Worm (Caenorhabditis elegans) whole organism, L4 larva: ENCODE data around the gene C48D1.5.

Experiments used
- D1046.2 ChIP-seq: fragments of 200-800 bp; sonication (Bioruptor generic); IDR thresholded peaks from 2 replicates; pipeline ENCODE4 v1.3.6; 2022; ENCODE audit warnings: missing genetic modification characterization, missing compliant biosample characterization
- F26F4.8 ChIP-seq: fragments of 200-800 bp; sonication (Bioruptor generic); conservative IDR thresholded peaks from 2 replicates; pipeline ENCODE4 v1.3.6; 2022; ENCODE audit warnings: missing genetic modification characterization, missing compliant biosample characterization
- F37D6.2 ChIP-seq: sonication (generic microtip); optimal IDR thresholded peaks from 2 replicates; lab custom pipeline; 2016; ENCODE audit warnings: mild to moderate bottlenecking, missing genetic modification characterization, missing compliant biosample characterization
- F44E2.7 ChIP-seq: fragments of 200-800 bp; sonication (Bioruptor generic); IDR thresholded peaks from 2 replicates; pipeline ENCODE4 v2.1.2; 2022; ENCODE audit warnings: missing genetic modification characterization, missing compliant biosample characterization
- F49E8.2 ChIP-seq: sonication (generic microtip); optimal IDR thresholded peaks from 2 replicates; lab custom pipeline; 2016; ENCODE audit warnings: missing compliant biosample characterization, mild to moderate bottlenecking, missing genetic modification characterization, borderline replicate concordance
- T20F7.1 ChIP-seq: fragments of 200-800 bp; sonication (Bioruptor generic); optimal IDR thresholded peaks from 2 replicates; lab custom pipeline; 2018; ENCODE audit warnings: mild to moderate bottlenecking, missing genetic modification characterization, missing compliant biosample characterization
- T26A8.4 ChIP-seq: fragments of 200-800 bp; sonication (Bioruptor generic); IDR thresholded peaks from 2 replicates; pipeline ENCODE4 v1.3.6; 2022; ENCODE audit warnings: missing genetic modification characterization, missing compliant biosample characterization
- Y5F2A.4 ChIP-seq: fragments of 200-800 bp; sonication (Bioruptor generic); optimal IDR thresholded peaks from 2 replicates; lab custom pipeline; 2018; ENCODE audit warnings: mild to moderate bottlenecking, missing genetic modification characterization, missing compliant biosample characterization
- Y75B8A.6 ChIP-seq: fragments of 200-800 bp; sonication (Bioruptor generic); IDR thresholded peaks from 2 replicates; pipeline ENCODE4 v1.3.6; 2022; ENCODE audit warnings: missing genetic modification reagents, missing genetic modification characterization, missing compliant biosample characterization
- aly-2 ChIP-seq: sonication (generic microtip); optimal IDR thresholded peaks from 2 replicates; lab custom pipeline; 2018; ENCODE audit warnings: missing biosample characterization, missing genetic modification characterization
- ama-1 ChIP-seq: fragments of 150-350 bp; optimal IDR thresholded peaks from 2 replicates; lab custom pipeline; 2014; ENCODE audit warnings: inconsistent platforms, mixed read lengths
- attf-4 ChIP-seq: sonication (generic microtip); optimal IDR thresholded peaks from 3 replicates; lab custom pipeline; 2017; ENCODE audit warnings: missing biosample characterization, missing genetic modification characterization
- ceh-28 ChIP-seq: fragments of 150-350 bp; optimal IDR thresholded peaks from 2 replicates; lab custom pipeline; 2014; ENCODE audit warnings: missing biosample characterization, missing genetic modification reagents, missing genetic modification characterization
- ceh-44 ChIP-seq: fragments of 200-800 bp; sonication (Bioruptor generic); IDR thresholded peaks from 2 replicates; pipeline ENCODE4 v1.3.6; 2022; ENCODE audit warnings: missing genetic modification reagents, missing genetic modification characterization, missing compliant biosample characterization
- ceh-82 ChIP-seq: sonication (generic microtip); optimal IDR thresholded peaks from 2 replicates; lab custom pipeline; 2017; ENCODE audit warnings: missing biosample characterization, missing genetic modification characterization
- cey-2 ChIP-seq: sonication (generic microtip); optimal IDR thresholded peaks from 3 replicates; lab custom pipeline; 2017; ENCODE audit warnings: missing genetic modification characterization, mild to moderate bottlenecking, missing compliant biosample characterization, antibody characterized with exemption, borderline replicate concordance; ENCODE audit not compliant: insufficient read depth
- ctbp-1 ChIP-seq: fragments of 200-800 bp; sonication (Bioruptor generic); IDR thresholded peaks from 2 replicates; pipeline ENCODE4 v1.3.6; 2022; ENCODE audit warnings: missing genetic modification reagents, missing genetic modification characterization, missing compliant biosample characterization
- daf-19 ChIP-seq: fragments of 200-800 bp; sonication (Bioruptor generic); conservative IDR thresholded peaks from 2 replicates; pipeline ENCODE4 v1.3.6; 2022; ENCODE audit warnings: missing genetic modification characterization, missing compliant biosample characterization
- daf-8 ChIP-seq: fragments of 200-800 bp; sonication (Bioruptor generic); IDR thresholded peaks from 2 replicates; pipeline ENCODE4 v1.3.6; 2022; ENCODE audit warnings: missing genetic modification characterization, missing compliant biosample characterization
- dmd-8 ChIP-seq: fragments of 200-800 bp; sonication (Bioruptor generic); IDR thresholded peaks from 2 replicates; pipeline ENCODE4 v1.3.6; 2022; ENCODE audit warnings: missing genetic modification characterization, missing compliant biosample characterization
- dpl-1 ChIP-seq: fragments of 150-350 bp; optimal IDR thresholded peaks from 2 replicates; lab custom pipeline; 2014; ENCODE audit warnings: missing biosample characterization, missing genetic modification reagents, missing genetic modification characterization
- egl-43 ChIP-seq: fragments of 200-800 bp; sonication (Bioruptor generic); IDR thresholded peaks from 2 replicates; pipeline ENCODE4 v1.3.6; 2022; ENCODE audit warnings: missing genetic modification reagents, missing genetic modification characterization, missing compliant biosample characterization
- fos-1 ChIP-seq: fragments of 150-350 bp; optimal IDR thresholded peaks from 2 replicates; lab custom pipeline; 2014; ENCODE audit warnings: missing biosample characterization, missing genetic modification characterization
- jun-1 ChIP-seq: fragments of 150-350 bp; optimal IDR thresholded peaks from 2 replicates; lab custom pipeline; 2014; ENCODE audit warnings: missing biosample characterization, missing genetic modification reagents, missing genetic modification characterization
- lim-7 ChIP-seq: fragments of 200-800 bp; sonication (Bioruptor generic); IDR thresholded peaks from 2 replicates; pipeline ENCODE4 v1.3.6; 2022; ENCODE audit warnings: missing genetic modification characterization, missing compliant biosample characterization
- lin-15B ChIP-seq: fragments of 150-350 bp; sonication (generic microtip); optimal IDR thresholded peaks from 3 replicates; lab custom pipeline; 2014; ENCODE audit warnings: missing biosample characterization, missing genetic modification characterization
- lin-38 ChIP-seq: fragments of 200-800 bp; sonication (Bioruptor generic); IDR thresholded peaks from 2 replicates; pipeline ENCODE4 v1.3.6; 2022; ENCODE audit warnings: missing genetic modification reagents, missing genetic modification characterization, missing compliant biosample characterization
- lsy-2 ChIP-seq, 2 experiments: fragments of 150-350 bp in 1 of 2; sonication (generic microtip) in 1 of 2; optimal IDR thresholded peaks; 2 replicates each; lab custom pipeline; 2014 to 2017; ENCODE audit warnings: missing biosample characterization in 2 of 2, missing genetic modification characterization in 2 of 2
- madf-5 ChIP-seq, 2 experiments: fragments of 200-800 bp; sonication (Bioruptor generic); IDR thresholded peaks; 2 replicates each; pipeline ENCODE4 v1.3.6; 2022; ENCODE audit warnings: missing compliant biosample characterization in 2 of 2, missing genetic modification characterization in 2 of 2
- madf-9 ChIP-seq: fragments of 200-800 bp; sonication (Bioruptor generic); conservative IDR thresholded peaks from 2 replicates; pipeline ENCODE4 v1.3.6; 2022; ENCODE audit warnings: missing genetic modification reagents, missing genetic modification characterization, missing compliant biosample characterization
- mdt-29 ChIP-seq: fragments of 200-800 bp; sonication (Bioruptor generic); IDR thresholded peaks from 2 replicates; pipeline ENCODE4 v1.3.6; 2022; ENCODE audit warnings: missing genetic modification reagents, missing genetic modification characterization, missing compliant biosample characterization
- mxl-2 ChIP-seq: fragments of 200-800 bp; sonication (Bioruptor generic); conservative IDR thresholded peaks from 2 replicates; pipeline ENCODE4 v1.3.6; 2022; ENCODE audit warnings: missing genetic modification reagents, missing genetic modification characterization, missing compliant biosample characterization
- nhr-11 ChIP-seq: fragments of 150-350 bp; optimal IDR thresholded peaks from 2 replicates; lab custom pipeline; 2014; ENCODE audit warnings: missing biosample characterization, missing genetic modification characterization
- nhr-237 ChIP-seq: sonication (generic microtip); optimal IDR thresholded peaks from 2 replicates; lab custom pipeline; 2017; ENCODE audit warnings: missing biosample characterization, missing genetic modification characterization
- nhr-28 ChIP-seq: fragments of 150-350 bp; optimal IDR thresholded peaks from 2 replicates; lab custom pipeline; 2014; ENCODE audit warnings: missing biosample characterization, missing genetic modification characterization
- nhr-42 ChIP-seq: fragments of 200-800 bp; sonication (Bioruptor generic); IDR thresholded peaks from 2 replicates; pipeline ENCODE4 v1.3.6; 2022; ENCODE audit warnings: missing genetic modification characterization, missing compliant biosample characterization
- nhr-48 ChIP-seq: sonication (generic microtip); optimal IDR thresholded peaks from 2 replicates; lab custom pipeline; 2016; ENCODE audit warnings: mild to moderate bottlenecking, missing genetic modification characterization, missing compliant biosample characterization
- nhr-76 ChIP-seq: fragments of 150-350 bp; optimal IDR thresholded peaks from 2 replicates; lab custom pipeline; 2014; ENCODE audit warnings: missing biosample characterization, missing genetic modification characterization
- php-3 ChIP-seq: fragments of 200-800 bp; sonication (Bioruptor generic); IDR thresholded peaks from 2 replicates; pipeline ENCODE4 v1.3.6; 2022; ENCODE audit warnings: missing genetic modification reagents, missing genetic modification characterization, missing compliant biosample characterization
- set-16 ChIP-seq: fragments of 200-800 bp; sonication (Bioruptor generic); IDR thresholded peaks from 2 replicates; pipeline ENCODE4 v1.3.6; 2022; ENCODE audit warnings: missing genetic modification reagents, missing genetic modification characterization, missing compliant biosample characterization
- skn-1 ChIP-seq: fragments of 150-350 bp; optimal IDR thresholded peaks from 2 replicates; lab custom pipeline; 2014; ENCODE audit warnings: missing biosample characterization, missing genetic modification characterization
- snpc-1.2 ChIP-seq: fragments of 200-800 bp; sonication (Bioruptor generic); IDR thresholded peaks from 2 replicates; pipeline ENCODE4 v1.3.6; 2022; ENCODE audit warnings: missing genetic modification reagents, missing genetic modification characterization, missing compliant biosample characterization
- snpc-4 ChIP-seq: fragments of 150-350 bp; optimal IDR thresholded peaks from 2 replicates; lab custom pipeline; 2014; ENCODE audit warnings: missing biosample characterization, missing genetic modification characterization
- tra-1 ChIP-seq: fragments of 200-800 bp; sonication (Bioruptor generic); IDR thresholded peaks from 2 replicates; pipeline ENCODE4 v1.3.6; 2022; ENCODE audit warnings: missing genetic modification reagents, missing genetic modification characterization, missing compliant biosample characterization
- unc-130 ChIP-seq: sonication (generic microtip); optimal IDR thresholded peaks from 2 replicates; lab custom pipeline; 2016; ENCODE audit warnings: missing genetic modification reagents, missing genetic modification characterization, missing compliant biosample characterization
- unc-39 ChIP-seq: sonication (generic microtip); optimal IDR thresholded peaks from 2 replicates; lab custom pipeline; 2017; ENCODE audit warnings: missing biosample characterization, missing genetic modification characterization
- vab-7 ChIP-seq: fragments of 200-800 bp; sonication (Bioruptor generic); IDR thresholded peaks from 2 replicates; pipeline ENCODE4 v1.3.6; 2022; ENCODE audit warnings: missing genetic modification reagents, missing genetic modification characterization, missing compliant biosample characterization
- zip-11 ChIP-seq: fragments of 200-800 bp; sonication (Bioruptor generic); IDR thresholded peaks from 2 replicates; pipeline ENCODE4 v1.3.6; 2022; ENCODE audit warnings: missing genetic modification characterization, missing compliant biosample characterization

C48D1.5 gene

ce11 chrIV:13231393-13231792 lies 9.6 kb downstream of the C48D1.5 start (continued):
- TF ChIP-seq nhr-76 (tag; lab: Kevin White, UChicago) (no peak), skn-1 (no peak), T20F7.1 (GFP tag; lab: Kevin White, UChicago) (peak; percentile 42), F44E2.7 (GFP tag; lab: Robert Waterston, UW) (no peak), mdt-29 (GFP tag; lab: Robert Waterston, UW) (no peak), ceh-82 (no peak), fos-1 (no peak), nhr-11 (tag; lab: Kevin White, UChicago) (no peak), mxl-2 (no peak), attf-4 (tag; lab: Kevin White, UChicago) (no peak), nhr-28 (tag; lab: Kevin White, UChicago) (peak; percentile 9), lin-38 (GFP tag; lab: Robert Waterston, UW) (peak; percentile 46; the same call in 1 of the 2 replicates), aly-2 (tag; lab: Kevin White, UChicago) (no peak), unc-39 (no peak), ceh-44 (GFP tag; lab: Robert Waterston, UW) (no peak), egl-43 (GFP tag; lab: Robert Waterston, UW) (no peak), T26A8.4 (GFP tag; lab: Robert Waterston, UW) (no peak), vab-7 (GFP tag; lab: Robert Waterston, UW) (no peak), F49E8.2 (tag; lab: Kevin White, UChicago) (no peak), ama-1 (no peak), tra-1 (GFP tag; lab: Robert Waterston, UW) (no peak), daf-19 (no peak), dmd-8 (no peak), nhr-42 (GFP tag; lab: Robert Waterston, UW) (no peak), php-3 (GFP tag; lab: Robert Waterston, UW) (no peak), F37D6.2 (no peak), jun-1 (tag; lab: Kevin White, UChicago) (no peak), cey-2 (no peak), ctbp-1 (GFP tag; lab: Robert Waterston, UW) (no peak), Y5F2A.4 (GFP tag; lab: Kevin White, UChicago) (no peak), madf-9 (GFP tag; lab: Robert Waterston, UW) (no peak), zip-11 (GFP tag; lab: Robert Waterston, UW) (no peak), dpl-1 (peak; percentile 50), ceh-28 (tag; lab: Kevin White, UChicago) (no peak), unc-130 (no peak), lsy-2 (tag; optimal IDR thresholded peaks at IDR 0.05; lab: Kevin White, UChicago) (peak; percentile 82 to 98), snpc-1.2 (GFP tag; lab: Robert Waterston, UW) (no peak)

DNA sequence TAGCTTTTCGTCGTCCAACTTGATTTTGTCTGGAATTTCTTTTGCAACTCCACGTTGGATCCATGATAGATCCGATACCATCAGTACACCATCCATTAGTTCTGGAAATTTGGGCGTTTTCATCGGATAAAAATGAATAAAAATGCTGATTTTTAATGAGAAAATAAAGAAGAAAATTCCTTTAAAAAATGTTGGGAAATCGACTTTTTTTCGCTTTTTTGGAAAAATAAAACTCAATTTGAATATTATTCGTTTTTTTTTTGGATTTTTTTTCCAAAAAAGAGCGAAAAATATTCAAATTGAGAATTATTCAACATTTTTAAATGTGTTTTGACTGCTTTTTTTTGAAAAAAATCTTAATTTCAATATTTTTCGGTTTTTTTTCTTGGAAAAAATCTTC lies 14.7 kb downstream of the C48D1.5 start, which contains the start of gene pwp-1:
pwp-1 (minus strand) TSS at position 101 of the 400 bp plus-strand sequence.
- TF ChIP-seq nhr-48 (tag; lab: Kevin White, UChicago) (no peak), mxl-2 (no peak), lin-15B (no peak), unc-39 (no peak), daf-8 (GFP tag; lab: Robert Waterston, UW) (no peak), egl-43 (GFP tag; lab: Robert Waterston, UW) (no peak), nhr-11 (tag; lab: Kevin White, UChicago) (no peak), nhr-237 (tag; lab: Kevin White, UChicago) (no peak), madf-9 (GFP tag; lab: Robert Waterston, UW) (no peak), F26F4.8 (no peak), snpc-4 (tag; lab: Kevin White, UChicago) (no peak), set-16 (GFP tag; lab: Robert Waterston, UW) (no peak), madf-5 (GFP tag; IDR thresholded peaks at IDR 0.05; lab: Robert Waterston, UW) (no peak), D1046.2 (no peak), nhr-28 (tag; lab: Kevin White, UChicago) (no peak), T20F7.1 (GFP tag; lab: Kevin White, UChicago) (no peak), lin-38 (GFP tag; lab: Robert Waterston, UW) (no peak), Y75B8A.6 (GFP tag; lab: Robert Waterston, UW) (no peak), lim-7 (no peak)
